Fruit fly (Drosophila melanogaster): Measurements from ENCODE around the gene C15.

Gene C15

dm6 chr3R:21452108-21452507, 47.7 kb upstream of the C15 start (continued):
- TF ChIP-seq Hmx (GFP tag; optimal IDR thresholded peaks at IDR 0.05) (no peak), ERR (GFP tag; optimal IDR thresholded peaks at IDR 0.05) (no peak), klu (GFP tag; IDR thresholded peaks at IDR 0.05) (no peak), Asciz (GFP tag; optimal IDR thresholded peaks at IDR 0.05) (no peak), Bgb (GFP tag; IDR thresholded peaks at IDR 0.05; ENCODE audit: partially characterized antibody) (no peak), CG1792 (GFP tag; optimal IDR thresholded peaks at IDR 0.05) (no peak), otp (GFP tag; IDR thresholded peaks at IDR 0.05) (no peak), al (GFP tag; IDR thresholded peaks at IDR 0.05) (no peak), CG17328 (GFP tag; IDR thresholded peaks at IDR 0.05) (peak; percentile 12; the same call in 1 of the 2 replicates), lbe (GFP tag; optimal IDR thresholded peaks at IDR 0.05) (peak; percentile 41), Stat92E (GFP tag; optimal IDR thresholded peaks at IDR 0.05) (no peak), run (tag; optimal IDR thresholded peaks at IDR 0.05) (no peak), fd3F (GFP tag; optimal IDR thresholded peaks at IDR 0.05) (no peak), abd-A (tag; optimal IDR thresholded peaks at IDR 0.05) (no peak), pho (GFP tag; optimal IDR thresholded peaks at IDR 0.05) (no peak)

- TF ChIP-seq oc (tag; optimal IDR thresholded peaks at IDR 0.05) (peak; percentile 17), Nf-YB (GFP tag; optimal IDR thresholded peaks at IDR 0.05) (peak; percentile 92), CG6683 (GFP tag; optimal IDR thresholded peaks at IDR 0.05) (no peak), Nf-YC (tag; optimal IDR thresholded peaks at IDR 0.05) (peak; percentile 85), Poxn (GFP tag; IDR thresholded peaks at IDR 0.05) (no peak), cg (GFP tag; optimal IDR thresholded peaks at IDR 0.05) (peak; percentile 38), fu2 (GFP tag; optimal IDR thresholded peaks at IDR 0.05) (no peak)
These were observed 43.0 kb upstream of the C15 start for dm6 chr3R:21456774-21457173.

dm6 chr3R:21458445-21458844, 41.3 kb upstream of the C15 start:
- TF ChIP-seq zfh2 (GFP tag; optimal IDR thresholded peaks at IDR 0.05) = no peak
- peak in 1 of 2 experiments; percentile 92 for TF ChIP-seq tll (GFP tag; optimal IDR thresholded peaks at IDR 0.05)
- TF ChIP-seq CG9215 (GFP tag; IDR thresholded peaks at IDR 0.05) = no peak
- TF ChIP-seq hth (optimal IDR thresholded peaks at IDR 0.05) = no peak
- TF ChIP-seq repo (GFP tag; optimal IDR thresholded peaks at IDR 0.05) = no peak
- TF ChIP-seq D (optimal IDR thresholded peaks at IDR 0.05) = peak; percentile 97
- no peak for TF ChIP-seq D (GFP tag; optimal IDR thresholded peaks at IDR 0.05)
- no peak for TF ChIP-seq pita (GFP tag; optimal IDR thresholded peaks at IDR 0.05)
- TF ChIP-seq BEAF-32 (GFP tag; optimal IDR thresholded peaks at IDR 0.05) = no peak
- TF ChIP-seq sc (optimal IDR thresholded peaks at IDR 0.05) = no peak
- TF ChIP-seq sc (GFP tag; optimal IDR thresholded peaks at IDR 0.05) = no peak
- no peak for TF ChIP-seq CG31224 (GFP tag; IDR thresholded peaks at IDR 0.05)
- peak; percentile 98 for TF ChIP-seq zen (tag; optimal IDR thresholded peaks at IDR 0.05)
- TF ChIP-seq stwl (tag; optimal IDR thresholded peaks at IDR 0.05) = no peak
- no peak for TF ChIP-seq prd (optimal IDR thresholded peaks at IDR 0.05)
- peak; percentile 52; the same call in 1 of the 3 replicates for TF ChIP-seq prd (GFP tag; IDR thresholded peaks at IDR 0.05)
- TF ChIP-seq CG7271 (tag; optimal IDR thresholded peaks at IDR 0.05) = no peak
- TF ChIP-seq CG8388 (GFP tag; optimal IDR thresholded peaks at IDR 0.05) = no peak
- TF ChIP-seq CG15696 (tag; optimal IDR thresholded peaks at IDR 0.05) = no peak
- TF ChIP-seq hkb (optimal IDR thresholded peaks at IDR 0.05) = no peak
- TF ChIP-seq hkb (GFP tag; IDR thresholded peaks at IDR 0.05) = no peak
- no peak for TF ChIP-seq CG10431 (GFP tag; optimal IDR thresholded peaks at IDR 0.05)
